Worm (Caenorhabditis elegans) whole organism, L4/young adult: ENCODE measurements around the gene sre-51.

Experiments used
- W03F9.2 ChIP-seq: fragments of 150-350 bp; optimal IDR thresholded peaks from 2 replicates; lab custom pipeline; 2014; ENCODE audit warnings: missing biosample characterization, missing genetic modification characterization
- dao-5 ChIP-seq: sonication (generic microtip); optimal IDR thresholded peaks from 2 replicates; lab custom pipeline; 2016; ENCODE audit warnings: missing genotype, missing genetic modification characterization, moderate library complexity, missing compliant biosample characterization
- him-1 ChIP-seq: sonication (generic microtip); optimal IDR thresholded peaks from 2 replicates; lab custom pipeline; 2016; ENCODE audit warnings: missing genotype, missing genetic modification reagents, missing genetic modification characterization, missing compliant biosample characterization

ce11 chrII:12349866-12350265, 38.2 kb downstream of the sre-51 start:
- TF ChIP-seq him-1 = no peak
- no peak for TF ChIP-seq dao-5 (tag; lab: Kevin White, UChicago)
- TF ChIP-seq W03F9.2 = no peak
